Worm (Caenorhabditis elegans) whole organism, early embryonic: ENCODE data around the gene cest-34.

Experiments
- B0310.2 ChIP-seq: sonication (generic microtip); optimal IDR thresholded peaks from 2 replicates; lab custom pipeline; 2016; ENCODE audit warnings: mild to moderate bottlenecking, missing genetic modification characterization, missing compliant biosample characterization
- ama-1 ChIP-seq: fragments of 150-350 bp; optimal IDR thresholded peaks from 2 replicates; lab custom pipeline; 2014
- hmg-4 ChIP-seq: fragments of 200-800 bp; sonication (Bioruptor generic); optimal IDR thresholded peaks from 2 replicates; lab custom pipeline; 2018; ENCODE audit warnings: mild to moderate bottlenecking, missing genetic modification characterization, missing compliant biosample characterization
- pes-1 ChIP-seq: fragments of 200-800 bp; sonication (Bioruptor generic); IDR thresholded peaks from 2 replicates; pipeline ENCODE4 v1.3.6; 2022; ENCODE audit warnings: missing genetic modification reagents, missing genetic modification characterization, missing compliant biosample characterization
- tbx-11 ChIP-seq: fragments of 200-800 bp; sonication (Bioruptor generic); IDR thresholded peaks from 2 replicates; pipeline ENCODE4 v1.3.6; 2022; ENCODE audit warnings: missing genetic modification characterization, missing compliant biosample characterization
- tbx-37 ChIP-seq: fragments of 200-800 bp; sonication (Bioruptor generic); conservative IDR thresholded peaks from 2 replicates; pipeline ENCODE4 v1.3.6; 2022; ENCODE audit warnings: missing genetic modification reagents, missing genetic modification characterization, missing compliant biosample characterization
- tra-4 ChIP-seq: sonication (generic microtip); optimal IDR thresholded peaks from 2 replicates; lab custom pipeline; 2017; ENCODE audit warnings: missing genetic modification characterization, missing compliant biosample characterization

- TF ChIP-seq ama-1 (no peak), tbx-37 (GFP tag; lab: Robert Waterston, UW) (no peak), tbx-11 (GFP tag; lab: Robert Waterston, UW) (no peak), B0310.2 (tag; lab: Kevin White, UChicago) (no peak), hmg-4 (GFP tag; lab: Kevin White, UChicago) (no peak), pes-1 (GFP tag; lab: Robert Waterston, UW) (no peak), tra-4 (tag; lab: Kevin White, UChicago) (no peak)
Measured at ce11 chrV:6673967-6674366, 2.6 kb upstream of the cest-34 start, which contains the start of gene cest-31.
